Worm (Caenorhabditis elegans) whole organism, L3 larva: Measurements from ENCODE around the gene clc-24.

Experiments
- elt-1 ChIP-seq: fragments of 150-350 bp; optimal IDR thresholded peaks from 2 replicates; lab custom pipeline; 2014; ENCODE audit warnings: missing biosample characterization, missing genetic modification characterization
- nhr-28 ChIP-seq: fragments of 150-350 bp; optimal IDR thresholded peaks from 2 replicates; lab custom pipeline; 2014; ENCODE audit warnings: missing biosample characterization, missing genetic modification characterization
- skn-1 ChIP-seq: fragments of 150-350 bp; optimal IDR thresholded peaks from 2 replicates; lab custom pipeline; 2014; ENCODE audit warnings: missing biosample characterization, missing genetic modification characterization
- tbx-2 ChIP-seq: sonication (generic microtip); optimal IDR thresholded peaks from 2 replicates; lab custom pipeline; 2016; ENCODE audit warnings: mild to moderate bottlenecking, missing genetic modification characterization, missing compliant biosample characterization
- unc-62 ChIP-seq: fragments of 150-350 bp; sonication (generic microtip); optimal IDR thresholded peaks from 4 replicates; lab custom pipeline; 2014; ENCODE audit warnings: missing biosample characterization, missing genetic modification reagents, missing genetic modification characterization

- TF ChIP-seq tbx-2 (tag; lab: Kevin White, UChicago) (no peak), nhr-28 (tag; lab: Kevin White, UChicago) (no peak), unc-62 (GFP tag; lab: Kevin White, UChicago) (no peak), skn-1 (tag; lab: Kevin White, UChicago) (no peak), elt-1 (tag; lab: Kevin White, UChicago) (no peak)
Measured at ce11 chrIII:1009775-1010174, at the start of gene clc-24.
